Fruit fly (Drosophila melanogaster): Measurements from ENCODE around the gene Vps16B.

Vps16B gene

dm6 chr3R:29861432-29862249, 45.4 kb upstream of the Vps16B start, which contains the start of the genes CG15514 and RpS8 (continued):
- TF ChIP-seq ranshi (GFP tag; IDR thresholded peaks at IDR 0.05), result 0 out of 2 replicates have a peak, but pooled peaks have one; percentile 26
- peak; percentile 33; the same call in 1 of the 3 replicates for TF ChIP-seq Optix (GFP tag; IDR thresholded peaks at IDR 0.05)
- TF ChIP-seq E2f2 (GFP tag; IDR thresholded peaks at IDR 0.05), result peak; percentile 72
- TF ChIP-seq CG4328 (GFP tag; optimal IDR thresholded peaks at IDR 0.05), result peak; percentile 72
- no peak for TF ChIP-seq tup (GFP tag; optimal IDR thresholded peaks at IDR 0.05)
- no peak for TF ChIP-seq CG6175 (GFP tag; IDR thresholded peaks at IDR 0.05)
- peak; percentile 18 for TF ChIP-seq CG18764 (GFP tag; optimal IDR thresholded peaks at IDR 0.05)
- TF ChIP-seq Med (GFP tag), result peak; percentile 90
- TF ChIP-seq oc (tag; optimal IDR thresholded peaks at IDR 0.05), result peak; percentile 13
- TF ChIP-seq BtbVII (GFP tag; optimal IDR thresholded peaks at IDR 0.05), result peak; percentile 45
- no peak for TF ChIP-seq CG9437 (GFP tag; optimal IDR thresholded peaks at IDR 0.05)
- peak; percentile 75 for TF ChIP-seq ci (GFP tag; IDR thresholded peaks at IDR 0.05)
- no peak for TF ChIP-seq CG30431 (GFP tag; optimal IDR thresholded peaks at IDR 0.05)
- TF ChIP-seq CG12071 (GFP tag; optimal IDR thresholded peaks at IDR 0.05), result peak; percentile 42
- TF ChIP-seq phol (tag; optimal IDR thresholded peaks at IDR 0.05), result peak; percentile 75
- TF ChIP-seq kni (GFP tag; optimal IDR thresholded peaks at IDR 0.05), result peak; percentile 60
- TF ChIP-seq otp (GFP tag; IDR thresholded peaks at IDR 0.05), result 0 out of 3 replicates have a peak, but pooled peaks have one; percentile 30
- TF ChIP-seq gsb-n (tag; optimal IDR thresholded peaks at IDR 0.05), result peak; percentile 30
- TF ChIP-seq bigmax (GFP tag; optimal IDR thresholded peaks at IDR 0.05), result peak; percentile 100
- TF ChIP-seq pan (optimal IDR thresholded peaks at IDR 0.05), result no peak
- TF ChIP-seq pan (GFP tag; optimal IDR thresholded peaks at IDR 0.05 in 1 of 2, IDR thresholded peaks at IDR 0.05 in 1 of 2), result peak in 1 of 2 experiments; percentile 54
- TF ChIP-seq CG11398 (GFP tag; optimal IDR thresholded peaks at IDR 0.05), result no peak
- TF ChIP-seq BEAF-32 (GFP tag; optimal IDR thresholded peaks at IDR 0.05), result peak; percentile 52
- TF ChIP-seq Hmr (GFP tag; optimal IDR thresholded peaks at IDR 0.05), result peak; percentile 80
- peak; percentile 81 for TF ChIP-seq CG10431 (GFP tag; optimal IDR thresholded peaks at IDR 0.05)
- no peak for TF ChIP-seq ro (GFP tag; IDR thresholded peaks at IDR 0.05)
- 0 out of 3 replicates have a peak, but pooled peaks have one; percentile 38 for TF ChIP-seq CG11695 (GFP tag; IDR thresholded peaks at IDR 0.05)
- TF ChIP-seq CG18599 (GFP tag; optimal IDR thresholded peaks at IDR 0.05), result peak; percentile 81
- peak; percentile 35 for TF ChIP-seq sens (GFP tag)
- peak; percentile 54 for TF ChIP-seq unpg (GFP tag; optimal IDR thresholded peaks at IDR 0.05)
- TF ChIP-seq HHEX (GFP tag; optimal IDR thresholded peaks at IDR 0.05), result peak; percentile 68
- TF ChIP-seq prd (optimal IDR thresholded peaks at IDR 0.05), result no peak
- 0 out of 3 replicates have a peak, but pooled peaks have one; percentile 51 for TF ChIP-seq prd (GFP tag; IDR thresholded peaks at IDR 0.05)
- peak; percentile 77 for TF ChIP-seq bcd (GFP tag; optimal IDR thresholded peaks at IDR 0.05)
- peak; percentile 58 for TF ChIP-seq CG3407 (GFP tag; optimal IDR thresholded peaks at IDR 0.05)
- TF ChIP-seq CG12104 (GFP tag; optimal IDR thresholded peaks at IDR 0.05), result peak; percentile 63
- TF ChIP-seq onecut (GFP tag; IDR thresholded peaks at IDR 0.05), result peak; percentile 67
- no peak for TF ChIP-seq ato (GFP tag; IDR thresholded peaks at IDR 0.05; ENCODE audit: partially characterized antibody)
- peak; percentile 73 for TF ChIP-seq Rfx (GFP tag; IDR thresholded peaks at IDR 0.05)
- TF ChIP-seq Bgb (GFP tag; IDR thresholded peaks at IDR 0.05; ENCODE audit: partially characterized antibody), result 0 out of 2 replicates have a peak, but pooled peaks have one; percentile 20
- TF ChIP-seq Gsc (GFP tag; IDR thresholded peaks at IDR 0.05), result no peak
- TF ChIP-seq Dp (GFP tag; optimal IDR thresholded peaks at IDR 0.05), result peak; percentile 58
- TF ChIP-seq Sin3A (optimal IDR thresholded peaks at IDR 0.05), result peak; percentile 70
- peak; percentile 11; the same call in 1 of the 4 replicates for TF ChIP-seq Gug (GFP tag; IDR thresholded peaks at IDR 0.05)
- peak; percentile 16 for TF ChIP-seq Mad (GFP tag; optimal IDR thresholded peaks at IDR 0.05)
- peak; percentile 69 for TF ChIP-seq Lhr (GFP tag; optimal IDR thresholded peaks at IDR 0.05)
- peak; percentile 65 for TF ChIP-seq CG1233 (GFP tag; optimal IDR thresholded peaks at IDR 0.05)
- peak; percentile 48 for TF ChIP-seq CG11723 (GFP tag; optimal IDR thresholded peaks at IDR 0.05)
- peak; percentile 50 for TF ChIP-seq Elba2 (GFP tag; optimal IDR thresholded peaks at IDR 0.05)

Measured in whole organism, embryonic.